Worm (Caenorhabditis elegans): Measurements from ENCODE around the gene Y51A2B.6.
"Not testable (repeated sequence)": the region's sequence is repeated elsewhere in the genome, so short reads cannot be mapped to it uniquely, and the experiment has no call there.

The Y51A2B.6 gene

DNA sequence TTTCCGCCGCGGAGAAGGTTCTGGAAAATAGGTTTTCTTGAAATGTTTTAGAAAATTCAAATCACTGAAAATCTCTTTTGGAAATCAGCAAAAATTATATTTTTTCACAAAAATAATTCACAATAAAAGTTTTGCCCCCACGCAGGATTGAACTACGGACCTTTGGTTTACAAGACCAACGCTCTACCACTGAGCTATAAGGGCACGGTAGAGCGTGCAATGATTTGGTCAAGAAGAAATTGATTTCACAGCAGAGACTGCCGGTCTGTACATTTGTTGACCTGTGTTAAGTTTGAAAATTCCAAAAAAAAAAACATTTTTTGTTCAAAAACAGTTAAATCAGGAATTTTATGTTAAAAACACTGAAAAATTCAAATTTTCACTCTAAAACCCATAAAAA, 18.2 kb upstream of the Y51A2B.6 start:
- TF ChIP-seq pqm-1 (tag; optimal IDR thresholded peaks at IDR 0.05) (no peak), lin-35 (GFP tag; optimal IDR thresholded peaks at IDR 0.05) (peak in 1 of 2 experiments; percentile 2), efl-1 (optimal IDR thresholded peaks at IDR 0.05) (no peak), efl-1 (GFP tag; optimal IDR thresholded peaks at IDR 0.05 in 1 of 2) (peak in 1 of 2 experiments; percentile 23), lin-15B (tag; optimal IDR thresholded peaks at IDR 0.05) (no peak)

- TF ChIP-seq mab-9 (GFP tag; IDR thresholded peaks at IDR 0.05), result no peak
- no peak for TF ChIP-seq elt-2 (tag; optimal IDR thresholded peaks at IDR 0.05)
- no peak for TF ChIP-seq nhr-85 (tag)
- no peak for TF ChIP-seq Y116A8C.19 (tag; optimal IDR thresholded peaks at IDR 0.05; ENCODE audit: borderline replicate concordance)
- TF ChIP-seq lin-13 (GFP tag; optimal IDR thresholded peaks at IDR 0.05), result no peak
- no peak for TF ChIP-seq hlh-4 (tag; optimal IDR thresholded peaks at IDR 0.05)
- no peak for TF ChIP-seq lin-39 (tag; optimal IDR thresholded peaks at IDR 0.05)
- TF ChIP-seq lin-14 (GFP tag; optimal IDR thresholded peaks at IDR 0.05), result no peak
- TF ChIP-seq xbp-1 (tag; optimal IDR thresholded peaks at IDR 0.05), result no peak
- TF ChIP-seq fkh-8 (tag; optimal IDR thresholded peaks at IDR 0.05), result no peak
- TF ChIP-seq nhr-11 (tag; optimal IDR thresholded peaks at IDR 0.05), result no peak
- no peak for TF ChIP-seq zip-4 (GFP tag; optimal IDR thresholded peaks at IDR 0.05)
- no peak for TF ChIP-seq efl-3 (GFP tag; optimal IDR thresholded peaks at IDR 0.05)
- no peak for TF ChIP-seq tbx-2 (tag; optimal IDR thresholded peaks at IDR 0.05)
- TF ChIP-seq egl-13 (tag; optimal IDR thresholded peaks at IDR 0.05), result no peak
- TF ChIP-seq egl-27 (tag; optimal IDR thresholded peaks at IDR 0.05), result no peak
- TF ChIP-seq nhr-76 (tag; optimal IDR thresholded peaks at IDR 0.05), result no peak
- no peak for TF ChIP-seq fos-1 (tag; optimal IDR thresholded peaks at IDR 0.05)
- no peak for TF ChIP-seq C34B4.2 (tag; optimal IDR thresholded peaks at IDR 0.05)
These were observed 16.0 kb upstream of the Y51A2B.6 start, which contains the start of gene srh-207 for ce11 chrV:18410142-18410541. Gene srh-207 (minus strand): TSS chrV:18410242.

DNA sequence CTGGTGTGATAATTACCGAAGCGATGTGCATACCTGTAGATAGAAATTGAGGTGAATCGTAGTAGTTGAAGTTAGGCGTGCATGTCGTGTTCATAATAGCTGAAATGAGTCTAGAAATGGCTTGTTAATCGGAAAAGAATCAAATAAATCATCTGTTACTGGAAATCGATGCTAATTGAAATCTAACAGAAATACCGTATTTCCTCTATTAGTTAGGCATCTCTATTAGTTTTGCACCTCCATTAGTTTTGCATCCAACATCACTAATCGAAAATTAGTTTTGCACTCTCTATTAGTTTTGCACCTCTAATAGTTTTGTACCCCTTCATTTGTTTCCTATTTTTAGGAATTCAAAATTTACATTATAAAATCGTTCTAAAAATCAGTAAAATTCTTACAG, 10.7 kb upstream of the Y51A2B.6 start, which contains the start of gene srh-209:
Gene srh-209, minus strand, starts transcription at position 101 of the 400 bp plus-strand sequence.
- TF ChIP-seq ceh-8 (GFP tag; optimal IDR thresholded peaks at IDR 0.05); mab-9 (GFP tag; IDR thresholded peaks at IDR 0.05); dpl-1 (GFP tag; optimal IDR thresholded peaks at IDR 0.05): not testable (repeated sequence)

ce11 chrV:18402743-18403142, 8.6 kb upstream of the Y51A2B.6 start:
- no peak for TF ChIP-seq zip-4 (GFP tag; optimal IDR thresholded peaks at IDR 0.05)
- TF ChIP-seq efl-1 (optimal IDR thresholded peaks at IDR 0.05), result no peak
- TF ChIP-seq efl-1 (GFP tag; optimal IDR thresholded peaks at IDR 0.05 in 1 of 2), result peak in 1 of 2 experiments; percentile 90

DNA sequence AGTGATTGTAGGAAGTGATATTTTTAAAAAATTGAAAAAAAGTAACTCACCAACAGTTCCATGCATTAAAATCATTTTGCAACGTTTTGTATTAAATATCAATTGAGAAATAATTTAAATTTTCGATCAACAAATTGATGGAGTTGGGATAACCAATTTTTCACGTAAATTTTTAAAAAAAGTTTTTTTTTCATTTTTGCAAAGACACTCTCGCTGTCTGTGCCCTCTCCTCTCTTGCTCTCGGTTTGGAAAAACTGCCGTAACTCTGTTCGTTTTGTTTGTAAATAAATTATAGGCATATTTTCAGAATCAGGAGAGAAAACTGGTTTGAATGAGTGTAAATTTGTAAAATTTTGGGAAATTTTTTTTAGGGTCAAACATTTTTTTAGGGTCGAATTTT, 3.7 kb upstream of the Y51A2B.6 start, which contains the start of gene Y51A2B.16:
Gene Y51A2B.16, minus strand, starts transcription at position 101 of the 400 bp plus-strand sequence.
- TF ChIP-seq sox-4 (tag; optimal IDR thresholded peaks at IDR 0.05), result no peak
- no peak for TF ChIP-seq efl-1 (optimal IDR thresholded peaks at IDR 0.05)
- peak in 1 of 2 experiments; percentile 6 for TF ChIP-seq efl-1 (GFP tag; optimal IDR thresholded peaks at IDR 0.05 in 1 of 2)

ce11 chrV:18395649-18396048, 1.5 kb upstream of the Y51A2B.6 start, which contains the start of gene Y51A2B.9:
Gene Y51A2B.9 (minus strand): TSS chrV:18395749.
- TF ChIP-seq mef-2 (tag; optimal IDR thresholded peaks at IDR 0.05) (no peak), nhr-71 (tag; optimal IDR thresholded peaks at IDR 0.05) (no peak), C16A3.4 (tag; optimal IDR thresholded peaks at IDR 0.05) (no peak), blmp-1 (tag; optimal IDR thresholded peaks at IDR 0.05) (no peak), rnt-1 (tag; optimal IDR thresholded peaks at IDR 0.05) (no peak), nhr-12 (tag; optimal IDR thresholded peaks at IDR 0.05) (no peak), pqm-1 (tag; optimal IDR thresholded peaks at IDR 0.05) (no peak), sox-4 (tag; optimal IDR thresholded peaks at IDR 0.05) (no peak), ets-5 (GFP tag; IDR thresholded peaks at IDR 0.05) (no peak), tlp-1 (tag; optimal IDR thresholded peaks at IDR 0.05) (no peak), dsc-1 (tag; optimal IDR thresholded peaks at IDR 0.05) (no peak)

Measured in whole organism, L1 larva.